Fruit fly (Drosophila melanogaster) whole organism, embryonic: ENCODE results near the gene Mrp5.
A peak's percentile ranks its signal among the peaks of the same experiment; 100 is the strongest.

Experiments used
- Adf1 ChIP-seq: fragments of 200-800 bp; sonication (Bioruptor generic); IDR thresholded peaks from 2 replicates; pipeline ENCODE4 v1.3.6; 2022; ENCODE audit warnings: missing biosample characterization, missing genetic modification characterization
- Bgb ChIP-seq: fragments of 200-800 bp; sonication (Bioruptor generic); IDR thresholded peaks from 2 replicates; pipeline ENCODE4 v1.3.6; 2022; ENCODE audit warnings: missing biosample characterization, missing genetic modification characterization; ENCODE audit not compliant: partially characterized antibody
- CG11695 ChIP-seq: fragments of 200-800 bp; sonication (Bioruptor generic); IDR thresholded peaks from 3 replicates; pipeline ENCODE4 v1.3.6; 2022; ENCODE audit warnings: missing biosample characterization, missing genetic modification characterization
- CG12155 ChIP-seq: fragments of 200-800 bp; sonication (Bioruptor generic); optimal IDR thresholded peaks from 3 replicates; lab custom pipeline; 2016; ENCODE audit warnings: missing biosample characterization, missing genetic modification characterization
- CG12769 ChIP-seq: fragments of 200-800 bp; sonication (Bioruptor generic); optimal IDR thresholded peaks from 2 replicates; lab custom pipeline; 2019; ENCODE audit warnings: missing biosample characterization, mild to moderate bottlenecking, missing genetic modification characterization, moderate library complexity
- CG13287 ChIP-seq: fragments of 200-800 bp; sonication (Bioruptor generic); IDR thresholded peaks from 2 replicates; pipeline ENCODE4 v1.3.6; 2022; ENCODE audit warnings: missing biosample characterization, missing genetic modification characterization; ENCODE audit not compliant: partially characterized antibody
- CG13424 ChIP-seq: fragments of 200-800 bp; sonication (Bioruptor generic); optimal IDR thresholded peaks from 2 replicates; lab custom pipeline; 2019; ENCODE audit warnings: missing biosample characterization, mild to moderate bottlenecking, missing genetic modification characterization, moderate library complexity
- CG15269 ChIP-seq: fragments of 200-800 bp; sonication (Bioruptor generic); optimal IDR thresholded peaks from 2 replicates; lab custom pipeline; 2018; ENCODE audit warnings: missing biosample characterization, mild to moderate bottlenecking, missing genetic modification characterization, moderate library complexity
- CG1529 ChIP-seq: fragments of 200-800 bp; sonication (Bioruptor generic); optimal IDR thresholded peaks from 3 replicates; lab custom pipeline; 2018; ENCODE audit warnings: missing biosample characterization, missing genetic modification characterization
- CG1603 ChIP-seq: fragments of 200-800 bp; sonication (Bioruptor generic); optimal IDR thresholded peaks from 2 replicates; lab custom pipeline; 2019; ENCODE audit warnings: missing biosample characterization, mild to moderate bottlenecking, missing genetic modification characterization, moderate library complexity
- CG2678 ChIP-seq: fragments of 200-800 bp; sonication (Bioruptor generic); optimal IDR thresholded peaks from 3 replicates; lab custom pipeline; 2019; ENCODE audit warnings: missing biosample characterization, mild to moderate bottlenecking, missing genetic modification characterization, moderate library complexity
- CG2889 ChIP-seq: fragments of 200-800 bp; sonication (Bioruptor generic); IDR thresholded peaks from 3 replicates; pipeline ENCODE4 v1.3.6; 2022; ENCODE audit warnings: missing biosample characterization, missing genetic modification characterization
- CG32767 ChIP-seq: fragments of 200-800 bp; sonication (Bioruptor generic); IDR thresholded peaks from 2 replicates; pipeline ENCODE4 v1.3.6; 2022; ENCODE audit warnings: missing biosample characterization, missing genetic modification characterization
- CG3281 ChIP-seq: fragments of 200-800 bp; sonication (Bioruptor generic); optimal IDR thresholded peaks from 3 replicates; lab custom pipeline; 2017; ENCODE audit warnings: missing biosample characterization, mild to moderate bottlenecking, missing genetic modification characterization
- CG34224 ChIP-seq: fragments of 200-800 bp; sonication (Bioruptor generic); IDR thresholded peaks from 3 replicates; pipeline ENCODE4 v1.3.6; 2022; ENCODE audit warnings: missing biosample characterization, missing genetic modification characterization; ENCODE audit not compliant: partially characterized antibody
- CG3847 ChIP-seq: fragments of 200-800 bp; sonication (Bioruptor generic); IDR thresholded peaks from 2 replicates; pipeline ENCODE4 v1.3.6; 2022; ENCODE audit warnings: missing biosample characterization, missing genetic modification characterization
- CG6272 ChIP-seq: fragments of 200-800 bp; sonication (Bioruptor generic); IDR thresholded peaks from 2 replicates; pipeline ENCODE4 v1.3.6; 2022; ENCODE audit warnings: missing biosample characterization, missing genetic modification characterization
- CG6791 ChIP-seq: fragments of 200-800 bp; sonication (Bioruptor generic); IDR thresholded peaks from 3 replicates; pipeline ENCODE4 v1.3.6; 2022; ENCODE audit warnings: missing biosample characterization, missing genetic modification characterization; ENCODE audit not compliant: partially characterized antibody
- CG8924 ChIP-seq: fragments of 200-800 bp; optimal IDR thresholded peaks from 3 replicates; lab custom pipeline; 2019; ENCODE audit warnings: missing biosample characterization, mild to moderate bottlenecking, missing genetic modification characterization, moderate library complexity
- CG9932 ChIP-seq: fragments of 200-800 bp; sonication (Bioruptor generic); IDR thresholded peaks from 2 replicates; pipeline ENCODE4 v1.3.6; 2022; ENCODE audit warnings: missing biosample characterization, missing genetic modification characterization
- CoRest ChIP-seq: fragments of 200-800 bp; sonication (Bioruptor generic); optimal IDR thresholded peaks from 3 replicates; lab custom pipeline; 2018; ENCODE audit warnings: missing biosample characterization, mild to moderate bottlenecking, missing genetic modification characterization, moderate library complexity
- D19A ChIP-seq: fragments of 200-800 bp; optimal IDR thresholded peaks from 3 replicates; lab custom pipeline; 2019; ENCODE audit warnings: missing biosample characterization, mild to moderate bottlenecking, missing genetic modification characterization, moderate library complexity
- Ets65A ChIP-seq: fragments of 200-800 bp; sonication (Bioruptor generic); peaks from one replicate; lab custom pipeline; 2016; ENCODE audit warnings: missing biosample characterization, missing genetic modification characterization
- Fer1 ChIP-seq: fragments of 200-800 bp; sonication (Bioruptor generic); optimal IDR thresholded peaks from 2 replicates; lab custom pipeline; 2017; ENCODE audit warnings: missing biosample characterization, mild to moderate bottlenecking, missing genetic modification characterization
- HLH3B ChIP-seq: fragments of 200-800 bp; sonication (Bioruptor generic); IDR thresholded peaks from 2 replicates; pipeline ENCODE4 v1.3.6; 2022; ENCODE audit warnings: missing biosample characterization, missing genetic modification characterization
- HLH4C ChIP-seq: fragments of 200-800 bp; sonication (Bioruptor generic); IDR thresholded peaks from 3 replicates; pipeline ENCODE4 v1.3.6; 2022; ENCODE audit warnings: missing biosample characterization, missing genetic modification characterization; ENCODE audit not compliant: partially characterized antibody
- Hr3 ChIP-seq: fragments of 200-800 bp; sonication (Bioruptor generic); optimal IDR thresholded peaks from 3 replicates; lab custom pipeline; 2016; ENCODE audit warnings: missing biosample characterization, missing genetic modification characterization
- Max ChIP-seq: fragments of 200-800 bp; sonication (Bioruptor generic); optimal IDR thresholded peaks from 2 replicates; lab custom pipeline; 2016; ENCODE audit warnings: missing biosample characterization, mild to moderate bottlenecking, missing genetic modification characterization
- Meics ChIP-seq: fragments of 200-800 bp; sonication (Bioruptor generic); optimal IDR thresholded peaks from 2 replicates; lab custom pipeline; 2017; ENCODE audit warnings: missing biosample characterization, mild to moderate bottlenecking, missing genetic modification characterization
- Mrtf ChIP-seq: fragments of 200-800 bp; sonication (Bioruptor generic); IDR thresholded peaks from 3 replicates; pipeline ENCODE4 v1.3.6; 2022; ENCODE audit warnings: missing biosample characterization, missing genetic modification characterization
- PHDP ChIP-seq: fragments of 200-800 bp; sonication (Bioruptor generic); optimal IDR thresholded peaks from 3 replicates; lab custom pipeline; 2018; ENCODE audit warnings: missing biosample characterization, mild to moderate bottlenecking, missing genetic modification characterization, moderate library complexity
- Rfx ChIP-seq: fragments of 200-800 bp; sonication (Bioruptor generic); IDR thresholded peaks from 2 replicates; pipeline ENCODE4 v1.3.6; 2022; ENCODE audit warnings: missing biosample characterization, missing genetic modification characterization
- Xbp1 ChIP-seq: fragments of 200-800 bp; sonication (Bioruptor generic); optimal IDR thresholded peaks from 3 replicates; lab custom pipeline; 2016; ENCODE audit warnings: missing biosample characterization, mild to moderate bottlenecking, missing genetic modification characterization
- ato ChIP-seq: fragments of 200-800 bp; sonication (Bioruptor generic); IDR thresholded peaks from 2 replicates; pipeline ENCODE4 v1.3.6; 2022; ENCODE audit warnings: missing biosample characterization, missing genetic modification characterization; ENCODE audit not compliant: partially characterized antibody
- bcd ChIP-seq: fragments of 200-800 bp; sonication (Bioruptor generic); optimal IDR thresholded peaks from 2 replicates; lab custom pipeline; 2017; ENCODE audit warnings: missing biosample characterization, mild to moderate bottlenecking, missing genetic modification characterization
- chinmo ChIP-seq: fragments of 200-800 bp; sonication (Bioruptor generic); IDR thresholded peaks from 4 replicates; pipeline ENCODE4 v1.3.6; 2022; ENCODE audit warnings: missing biosample characterization, missing genetic modification characterization; ENCODE audit not compliant: partially characterized antibody
- esg ChIP-seq: fragments of 200-800 bp; sonication (Bioruptor generic); conservative IDR thresholded peaks from 2 replicates; pipeline ENCODE4 v1.3.6; 2022; ENCODE audit warnings: missing biosample characterization, missing genetic modification characterization
- nau ChIP-seq: fragments of 200-800 bp; sonication (Bioruptor generic); optimal IDR thresholded peaks from 3 replicates; lab custom pipeline; 2017; ENCODE audit warnings: missing biosample characterization, mild to moderate bottlenecking, missing genetic modification characterization, missing genetic modification reagents
- nerfin-1 ChIP-seq: fragments of 200-800 bp; sonication (Bioruptor generic); optimal IDR thresholded peaks from 3 replicates; lab custom pipeline; 2019; ENCODE audit warnings: missing biosample characterization, mild to moderate bottlenecking, missing genetic modification characterization, moderate library complexity
- prd ChIP-seq, 3 experiments: fragments of >200 bp in 2 of 3; fragments of 200-800 bp in 1 of 3; sonication (Bioruptor generic) in 1 of 3; optimal IDR thresholded peaks in 2 of 3; IDR thresholded peaks in 1 of 3; 2 replicates in 2 of 3; 3 replicates in 1 of 3; pipeline versions ENCODE4 v1.3.6 to Lab custom; 2017 to 2022; ENCODE audit warnings: missing biosample characterization in 1 of 3, missing genetic modification characterization in 1 of 3
- salm ChIP-seq: fragments of 200-800 bp; sonication (Bioruptor generic); optimal IDR thresholded peaks from 2 replicates; lab custom pipeline; 2018; ENCODE audit warnings: missing biosample characterization, mild to moderate bottlenecking, missing genetic modification characterization
- shn ChIP-seq: fragments of 200-800 bp; sonication (Bioruptor generic); optimal IDR thresholded peaks from 3 replicates; lab custom pipeline; 2016; ENCODE audit warnings: missing biosample characterization, missing genetic modification characterization
- so ChIP-seq: fragments of 200-800 bp; sonication (Bioruptor generic); IDR thresholded peaks from 3 replicates; pipeline ENCODE4 v1.3.6; 2022; ENCODE audit warnings: missing biosample characterization, missing genetic modification characterization
- stwl ChIP-seq: fragments of 200-800 bp; sonication (Bioruptor generic); optimal IDR thresholded peaks from 3 replicates; lab custom pipeline; 2018; ENCODE audit warnings: missing biosample characterization, mild to moderate bottlenecking, missing genetic modification characterization, moderate library complexity
- sug ChIP-seq: fragments of 200-800 bp; optimal IDR thresholded peaks from 2 replicates; lab custom pipeline; 2019; ENCODE audit warnings: missing biosample characterization, mild to moderate bottlenecking, missing genetic modification characterization, moderate library complexity
- twi ChIP-seq: fragments of 200-800 bp; optimal IDR thresholded peaks from 2 replicates; lab custom pipeline; 2019; ENCODE audit warnings: missing biosample characterization, mild to moderate bottlenecking, missing genetic modification characterization, moderate library complexity
- z ChIP-seq: fragments of 200-800 bp; sonication (Bioruptor generic); IDR thresholded peaks from 3 replicates; pipeline ENCODE4 v1.3.6; 2022; ENCODE audit warnings: missing biosample characterization, missing genetic modification characterization
- zfh1 ChIP-seq: fragments of 200-800 bp; sonication (Bioruptor generic); IDR thresholded peaks from 3 replicates; pipeline ENCODE4 v1.3.6; 2022; ENCODE audit warnings: missing biosample characterization, missing genetic modification characterization

The Mrp5 gene

dm6 chr3R:19890340-19890998 is 15.0 kb upstream of the Mrp5 start, which contains the start of gene CG4733 (continued):
- TF ChIP-seq Bgb (GFP tag; lab: Robert Waterston, UW) (no peak), Meics (peak; percentile 27), bcd (GFP tag; lab: Kevin White, UChicago) (peak; percentile 31), CG6791 (peak; percentile 27; the same call in 1 of the 3 replicates), CG1603 (tag; lab: Kevin White, UChicago) (no peak), CG11695 (GFP tag; lab: Robert Waterston, UW) (peak; percentile 46; the same call in 1 of the 3 replicates), prd (optimal IDR thresholded peaks at IDR 0.05; lab: Kevin White, UChicago) (peak in 1 of 2 experiments; percentile 62), prd (GFP tag; IDR thresholded peaks at IDR 0.05; lab: Robert Waterston, UW) (no peak), CG9932 (GFP tag; lab: Robert Waterston, UW) (0 out of 2 replicates have a peak, but pooled peaks have one; percentile 11), shn (GFP tag; lab: Kevin White, UChicago) (peak; percentile 5), chinmo (GFP tag; lab: Robert Waterston, UW) (peak; percentile 96), CoRest (tag; lab: Kevin White, UChicago) (peak; percentile 44), Rfx (no peak; the same call in 1 of the 2 replicates), twi (tag; lab: Kevin White, UChicago) (peak; percentile 2), CG32767 (no peak), ato (0 out of 2 replicates have a peak, but pooled peaks have one; percentile 7), Adf1 (peak; percentile 74), so (peak; percentile 71; the same call in 1 of the 3 replicates), PHDP (tag; lab: Kevin White, UChicago) (peak; percentile 10), CG3281 (peak; percentile 7), z (GFP tag; lab: Robert Waterston, UW) (peak; percentile 15; the same call in 1 of the 3 replicates), CG34224 (GFP tag; lab: Robert Waterston, UW) (0 out of 3 replicates have a peak, but pooled peaks have one; percentile 15), Ets65A (GFP tag; lab: Kevin White, UChicago) (peak; percentile 67), sug (tag; lab: Kevin White, UChicago) (peak; percentile 58), CG13424 (tag; lab: Kevin White, UChicago) (peak; percentile 26), CG3847 (GFP tag; lab: Robert Waterston, UW) (0 out of 2 replicates have a peak, but pooled peaks have one; percentile 13), stwl (no peak), CG2678 (tag; lab: Kevin White, UChicago) (peak; percentile 46), Hr3 (no peak), HLH3B (GFP tag; lab: Robert Waterston, UW) (no peak), CG12155 (peak; percentile 3), CG13287 (GFP tag; lab: Robert Waterston, UW) (peak; percentile 30), CG15269 (peak; percentile 14)

dm6 chr3R:19889603-19890187 is 14.2 kb upstream of the Mrp5 start:
- TF ChIP-seq D19A, result peak; percentile 97
- peak; percentile 53 for TF ChIP-seq esg (GFP tag; lab: Robert Waterston, UW)
- TF ChIP-seq salm (tag; lab: Kevin White, UChicago), result peak; percentile 53
- TF ChIP-seq CG2889 (GFP tag; lab: Robert Waterston, UW), result 0 out of 3 replicates have a peak, but pooled peaks have one; percentile 17
- no peak for TF ChIP-seq zfh1
- TF ChIP-seq nau, result no peak
- peak; percentile 32 for TF ChIP-seq CG12769 (tag; lab: Kevin White, UChicago)
- 0 out of 2 replicates have a peak, but pooled peaks have one; percentile 6 for TF ChIP-seq CG6272 (GFP tag; lab: Robert Waterston, UW)
- peak; percentile 31 for TF ChIP-seq nerfin-1 (tag; lab: Kevin White, UChicago)
- no peak for TF ChIP-seq HLH4C
- TF ChIP-seq Rfx, result peak; percentile 74
- TF ChIP-seq CG8924, result peak; percentile 87
- peak; percentile 59 for TF ChIP-seq Xbp1
- peak; percentile 24 for TF ChIP-seq CG1529 (GFP tag; lab: Kevin White, UChicago)
- TF ChIP-seq Max (GFP tag; lab: Kevin White, UChicago), result peak; percentile 47
- peak; percentile 88 for TF ChIP-seq Fer1 (GFP tag; lab: Kevin White, UChicago)
- no peak for TF ChIP-seq Mrtf
